Fruit fly (Drosophila melanogaster) whole organism, embryonic: ENCODE results near the gene CG9550.

Experiments used
- BEAF-32 ChIP-seq: fragments of 200-800 bp; sonication (Bioruptor generic); optimal IDR thresholded peaks from 3 replicates; lab custom pipeline; 2017; ENCODE audit warnings: missing biosample characterization, missing genetic modification characterization, mild to moderate bottlenecking, moderate library complexity, missing genetic modification reagents
- Bgb ChIP-seq: fragments of 200-800 bp; sonication (Bioruptor generic); IDR thresholded peaks from 2 replicates; pipeline ENCODE4 v1.3.6; 2022; ENCODE audit warnings: missing biosample characterization, missing genetic modification characterization; ENCODE audit not compliant: partially characterized antibody
- CG10267 ChIP-seq: fragments of 200-800 bp; sonication (Bioruptor generic); optimal IDR thresholded peaks from 2 replicates; lab custom pipeline; 2018; ENCODE audit warnings: missing biosample characterization, mild to moderate bottlenecking, missing genetic modification characterization, moderate library complexity
- CG13287 ChIP-seq: fragments of 200-800 bp; sonication (Bioruptor generic); IDR thresholded peaks from 2 replicates; pipeline ENCODE4 v1.3.6; 2022; ENCODE audit warnings: missing biosample characterization, missing genetic modification characterization; ENCODE audit not compliant: partially characterized antibody
- CG14710 ChIP-seq: fragments of 200-800 bp; sonication (Bioruptor generic); optimal IDR thresholded peaks from 3 replicates; lab custom pipeline; 2019; ENCODE audit warnings: missing biosample characterization, mild to moderate bottlenecking, missing genetic modification characterization, moderate library complexity
- CG15073 ChIP-seq: fragments of 200-800 bp; sonication (Bioruptor generic); optimal IDR thresholded peaks from 2 replicates; lab custom pipeline; 2016; ENCODE audit warnings: missing biosample characterization, missing genetic modification characterization
- CG1603 ChIP-seq: fragments of 200-800 bp; sonication (Bioruptor generic); optimal IDR thresholded peaks from 2 replicates; lab custom pipeline; 2019; ENCODE audit warnings: missing biosample characterization, mild to moderate bottlenecking, missing genetic modification characterization, moderate library complexity
- CG16813 ChIP-seq: fragments of 200-800 bp; sonication (Bioruptor generic); IDR thresholded peaks from 3 replicates; pipeline ENCODE4 v1.3.6; 2022; ENCODE audit warnings: missing biosample characterization, missing genetic modification characterization; ENCODE audit not compliant: partially characterized antibody
- CG2199 ChIP-seq: fragments of 200-800 bp; sonication (Bioruptor generic); IDR thresholded peaks from 3 replicates; pipeline ENCODE4 v1.3.6; 2022; ENCODE audit warnings: missing biosample characterization, missing genetic modification characterization
- CG30431 ChIP-seq: fragments of 200-800 bp; sonication (Bioruptor generic); optimal IDR thresholded peaks from 2 replicates; lab custom pipeline; 2017; ENCODE audit warnings: missing biosample characterization, missing genetic modification characterization
- CG33557 ChIP-seq: fragments of 200-800 bp; sonication (Bioruptor generic); optimal IDR thresholded peaks from 2 replicates; lab custom pipeline; 2019; ENCODE audit warnings: missing biosample characterization, mild to moderate bottlenecking, missing genetic modification characterization, moderate library complexity
- CG34422 ChIP-seq: fragments of 200-800 bp; sonication (Bioruptor generic); IDR thresholded peaks from 3 replicates; pipeline ENCODE4 v1.3.6; 2022; ENCODE audit warnings: missing biosample characterization, missing genetic modification characterization
- CG4617 ChIP-seq: fragments of 200-800 bp; sonication (Bioruptor generic); optimal IDR thresholded peaks from 3 replicates; lab custom pipeline; 2016; ENCODE audit warnings: missing biosample characterization, missing genetic modification characterization, borderline replicate concordance
- CG4854 ChIP-seq: fragments of 200-800 bp; sonication (Bioruptor generic); optimal IDR thresholded peaks from 2 replicates; lab custom pipeline; 2016; ENCODE audit warnings: missing biosample characterization, missing genetic modification characterization, inconsistent platforms
- CG6791 ChIP-seq: fragments of 200-800 bp; sonication (Bioruptor generic); IDR thresholded peaks from 3 replicates; pipeline ENCODE4 v1.3.6; 2022; ENCODE audit warnings: missing biosample characterization, missing genetic modification characterization; ENCODE audit not compliant: partially characterized antibody
- CG7963 ChIP-seq: fragments of 200-800 bp; sonication (Bioruptor generic); IDR thresholded peaks from 3 replicates; pipeline ENCODE4 v1.3.6; 2022; ENCODE audit warnings: missing biosample characterization, missing genetic modification characterization; ENCODE audit not compliant: partially characterized antibody
- Dll ChIP-seq: fragments of 200-800 bp; sonication (Bioruptor generic); IDR thresholded peaks from 4 replicates; pipeline ENCODE4 v1.3.6; 2022; ENCODE audit warnings: missing biosample characterization, missing genetic modification characterization; ENCODE audit not compliant: partially characterized antibody
- Dp ChIP-seq: fragments of 200-800 bp; sonication (Bioruptor generic); optimal IDR thresholded peaks from 2 replicates; lab custom pipeline; 2018; ENCODE audit warnings: missing biosample characterization, mild to moderate bottlenecking, missing genetic modification characterization, moderate library complexity
- E2f2 ChIP-seq: fragments of 200-800 bp; sonication (Bioruptor generic); IDR thresholded peaks from 2 replicates; pipeline ENCODE4 v1.3.6; 2022; ENCODE audit warnings: missing biosample characterization, missing genetic modification characterization
- Ets97D ChIP-seq: fragments of 200-800 bp; sonication (Bioruptor generic); optimal IDR thresholded peaks from 3 replicates; lab custom pipeline; 2016; ENCODE audit warnings: missing biosample characterization, missing genetic modification characterization
- HLH4C ChIP-seq: fragments of 200-800 bp; sonication (Bioruptor generic); IDR thresholded peaks from 3 replicates; pipeline ENCODE4 v1.3.6; 2022; ENCODE audit warnings: missing biosample characterization, missing genetic modification characterization; ENCODE audit not compliant: partially characterized antibody
- Hey ChIP-seq: fragments of 200-800 bp; sonication (Bioruptor generic); optimal IDR thresholded peaks from 3 replicates; lab custom pipeline; 2018; ENCODE audit warnings: missing biosample characterization, mild to moderate bottlenecking, missing genetic modification characterization
- HmgD ChIP-seq: fragments of 200-800 bp; sonication (Bioruptor generic); optimal IDR thresholded peaks from 3 replicates; lab custom pipeline; 2016; ENCODE audit warnings: missing biosample characterization, missing genetic modification characterization
- Lhr ChIP-seq: fragments of 200-800 bp; sonication (Bioruptor generic); optimal IDR thresholded peaks from 3 replicates; lab custom pipeline; 2017; ENCODE audit warnings: mild to moderate bottlenecking, missing biosample characterization, missing genetic modification reagents, missing genetic modification characterization
- MBD-R2 ChIP-seq: fragments of 200-800 bp; sonication (Bioruptor generic); IDR thresholded peaks from 2 replicates; pipeline ENCODE4 v1.3.6; 2022; ENCODE audit warnings: missing biosample characterization, missing genetic modification characterization
- MESR4 ChIP-seq: fragments of 200-800 bp; sonication (Bioruptor generic); optimal IDR thresholded peaks from 2 replicates; lab custom pipeline; 2018; ENCODE audit warnings: missing biosample characterization, mild to moderate bottlenecking, missing genetic modification characterization, moderate library complexity
- Med ChIP-seq: fragments of 200-800 bp; sonication (Bioruptor generic); peaks from one replicate; lab custom pipeline; 2016; ENCODE audit warnings: missing biosample characterization, missing genetic modification characterization, mild to moderate bottlenecking, inconsistent platforms, moderate library complexity
- Pdp1 ChIP-seq, 2 experiments: fragments of 200-800 bp; sonication (Bioruptor generic); optimal IDR thresholded peaks; 3 replicates each; lab custom pipeline; 2016; ENCODE audit warnings: missing biosample characterization in 2 of 2, missing genetic modification characterization in 2 of 2, mild to moderate bottlenecking in 1 of 2, moderate library complexity in 1 of 2
- Side ChIP-seq: fragments of 200-800 bp; sonication (Bioruptor generic); optimal IDR thresholded peaks from 2 replicates; lab custom pipeline; 2016; ENCODE audit warnings: missing biosample characterization, missing genetic modification characterization
- Sin3A ChIP-seq: fragments of >200 bp; optimal IDR thresholded peaks from 2 replicates; lab custom pipeline; 2018
- Sry-δ ChIP-seq: fragments of 200-800 bp; sonication (Bioruptor generic); optimal IDR thresholded peaks from 2 replicates; lab custom pipeline; 2016; ENCODE audit warnings: missing biosample characterization, missing genetic modification characterization
- YL-1 ChIP-seq: fragments of 200-800 bp; sonication (Bioruptor generic); optimal IDR thresholded peaks from 3 replicates; lab custom pipeline; 2017; ENCODE audit warnings: missing biosample characterization, mild to moderate bottlenecking, missing genetic modification characterization
- al ChIP-seq: fragments of 200-800 bp; sonication (Bioruptor generic); IDR thresholded peaks from 2 replicates; pipeline ENCODE4 v1.3.6; 2022; ENCODE audit warnings: missing biosample characterization, missing genetic modification characterization
- amos ChIP-seq: fragments of 200-800 bp; sonication (Bioruptor generic); IDR thresholded peaks from 2 replicates; pipeline ENCODE4 v1.3.6; 2022; ENCODE audit warnings: missing biosample characterization, missing genetic modification characterization; ENCODE audit not compliant: partially characterized antibody
- ash1 ChIP-seq: fragments of 200-800 bp; sonication (Bioruptor generic); optimal IDR thresholded peaks from 2 replicates; lab custom pipeline; 2018; ENCODE audit warnings: missing biosample characterization, mild to moderate bottlenecking, missing genetic modification characterization
- chinmo ChIP-seq: fragments of 200-800 bp; sonication (Bioruptor generic); IDR thresholded peaks from 4 replicates; pipeline ENCODE4 v1.3.6; 2022; ENCODE audit warnings: missing biosample characterization, missing genetic modification characterization; ENCODE audit not compliant: partially characterized antibody
- crc ChIP-seq: fragments of 200-800 bp; sonication (Bioruptor generic); optimal IDR thresholded peaks from 2 replicates; lab custom pipeline; 2016; ENCODE audit warnings: missing biosample characterization, missing genetic modification characterization
- lbe ChIP-seq: fragments of 200-800 bp; sonication (Bioruptor generic); optimal IDR thresholded peaks from 2 replicates; lab custom pipeline; 2016; ENCODE audit warnings: missing biosample characterization, mild to moderate bottlenecking, missing genetic modification characterization
- nerfin-2 ChIP-seq: fragments of 200-800 bp; sonication (Bioruptor generic); IDR thresholded peaks from 2 replicates; pipeline ENCODE4 v1.3.6; 2022; ENCODE audit warnings: missing biosample characterization, missing genetic modification characterization; ENCODE audit not compliant: partially characterized antibody
- phol ChIP-seq: fragments of 200-800 bp; sonication (Bioruptor generic); optimal IDR thresholded peaks from 3 replicates; lab custom pipeline; 2018; ENCODE audit warnings: missing biosample characterization, mild to moderate bottlenecking, missing genetic modification characterization, moderate library complexity
- pzg ChIP-seq: fragments of 200-800 bp; sonication (Bioruptor generic); optimal IDR thresholded peaks from 3 replicates; lab custom pipeline; 2018; ENCODE audit warnings: missing biosample characterization, mild to moderate bottlenecking, missing genetic modification characterization, moderate library complexity
- row ChIP-seq: fragments of 200-800 bp; sonication (Bioruptor generic); IDR thresholded peaks from 3 replicates; pipeline ENCODE4 v1.3.6; 2022; ENCODE audit warnings: missing biosample characterization, missing genetic modification characterization
- sens-2 ChIP-seq: fragments of 200-800 bp; sonication (Bioruptor generic); IDR thresholded peaks from 2 replicates; pipeline ENCODE4 v1.3.6; 2022; ENCODE audit warnings: missing biosample characterization, missing genetic modification characterization
- sna ChIP-seq: fragments of 200-800 bp; sonication (Bioruptor generic); IDR thresholded peaks from 2 replicates; pipeline ENCODE4 v1.3.6; 2022; ENCODE audit warnings: missing biosample characterization, missing genetic modification characterization; ENCODE audit not compliant: partially characterized antibody
- stwl ChIP-seq: fragments of 200-800 bp; sonication (Bioruptor generic); optimal IDR thresholded peaks from 3 replicates; lab custom pipeline; 2018; ENCODE audit warnings: missing biosample characterization, mild to moderate bottlenecking, missing genetic modification characterization, moderate library complexity
- sug ChIP-seq: fragments of 200-800 bp; optimal IDR thresholded peaks from 2 replicates; lab custom pipeline; 2019; ENCODE audit warnings: missing biosample characterization, mild to moderate bottlenecking, missing genetic modification characterization, moderate library complexity
- tgo ChIP-seq: fragments of 200-800 bp; sonication (Bioruptor generic); IDR thresholded peaks from 3 replicates; pipeline ENCODE4 v1.3.6; 2022; ENCODE audit warnings: missing biosample characterization, missing genetic modification characterization
- tna ChIP-seq: fragments of 200-800 bp; sonication (Bioruptor generic); IDR thresholded peaks from 2 replicates; pipeline ENCODE4 v1.3.6; 2022; ENCODE audit warnings: missing biosample characterization, missing genetic modification characterization; ENCODE audit not compliant: partially characterized antibody

CG9550 gene

DNA sequence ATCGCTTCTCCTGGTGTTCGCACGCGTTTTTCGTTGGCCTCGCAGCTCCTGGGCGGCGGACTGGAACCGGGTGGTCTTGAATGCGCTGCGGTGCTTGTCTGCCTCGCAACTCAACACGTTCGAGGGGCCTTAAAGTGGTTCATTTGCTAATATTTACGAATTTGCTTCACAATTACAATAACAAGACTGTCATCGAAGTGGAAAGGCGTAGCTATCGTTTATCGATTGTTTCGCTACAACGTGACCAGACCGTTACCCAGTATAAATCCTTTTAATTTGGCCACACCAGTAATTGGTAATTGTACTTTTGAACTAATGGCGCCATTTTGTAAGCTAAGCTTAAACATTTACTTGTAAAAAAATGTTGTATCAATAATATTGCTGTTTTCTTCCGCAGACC lies 20.1 kb upstream of the CG9550 start, which contains the start of gene CG9536:
Gene CG9536 (minus strand): TSS at position 223 of the 400 bp plus-strand sequence.
- TF ChIP-seq lbe (GFP tag; lab: Kevin White, UChicago) = no peak
- TF ChIP-seq MESR4 = peak; percentile 51
- no peak for TF ChIP-seq HmgD (GFP tag; lab: Kevin White, UChicago)
- no peak for TF ChIP-seq CG30431 (GFP tag; lab: Kevin White, UChicago)
- no peak for TF ChIP-seq al (GFP tag; lab: Robert Waterston, UW)
- TF ChIP-seq Bgb (GFP tag; lab: Robert Waterston, UW) = peak; percentile 62
- peak; percentile 73 for TF ChIP-seq stwl (tag; lab: Kevin White, UChicago)
- peak; percentile 91 for TF ChIP-seq E2f2 (GFP tag; lab: Robert Waterston, UW)
- TF ChIP-seq sna (GFP tag; lab: Robert Waterston, UW) = peak; percentile 52
- TF ChIP-seq Pdp1 (GFP tag; optimal IDR thresholded peaks at IDR 0.05; lab: Kevin White, UChicago) = peak in 1 of 2 experiments; percentile 20
- TF ChIP-seq sug (tag; lab: Kevin White, UChicago) = peak; percentile 15
- no peak for TF ChIP-seq crc
- TF ChIP-seq Hey (tag; lab: Kevin White, UChicago) = no peak
- TF ChIP-seq Dp = peak; percentile 89
- peak; percentile 51 for TF ChIP-seq CG1603 (tag; lab: Kevin White, UChicago)
- peak; percentile 48 for TF ChIP-seq Sry-δ (GFP tag; lab: Kevin White, UChicago)
- peak; percentile 5; the same call in 1 of the 3 replicates for TF ChIP-seq row (GFP tag; lab: Robert Waterston, UW)
- peak; percentile 17 for TF ChIP-seq CG14710 (tag; lab: Kevin White, UChicago)
- TF ChIP-seq CG4617 (GFP tag; lab: Kevin White, UChicago) = peak; percentile 40
- TF ChIP-seq MBD-R2 = peak; percentile 69
- no peak for TF ChIP-seq CG15073 (GFP tag; lab: Kevin White, UChicago)
- TF ChIP-seq HLH4C (GFP tag; lab: Robert Waterston, UW) = peak; percentile 66; the same call in 2 of the 3 replicates
- TF ChIP-seq CG34422 (GFP tag; lab: Robert Waterston, UW) = peak; percentile 19; the same call in 1 of the 3 replicates
- TF ChIP-seq nerfin-2 (GFP tag; lab: Robert Waterston, UW) = peak; percentile 58
- peak; percentile 27; the same call in 1 of the 3 replicates for TF ChIP-seq CG16813
- TF ChIP-seq CG33557 (GFP tag; lab: Kevin White, UChicago) = no peak
- 0 out of 4 replicates have a peak, but pooled peaks have one; percentile 5 for TF ChIP-seq chinmo
- 0 out of 3 replicates have a peak, but pooled peaks have one; percentile 20 for TF ChIP-seq CG7963 (GFP tag; lab: Robert Waterston, UW)
- TF ChIP-seq Side (GFP tag; lab: Kevin White, UChicago) = no peak
- peak; percentile 48 for TF ChIP-seq BEAF-32 (GFP tag; lab: Kevin White, UChicago)
- peak; percentile 4 for TF ChIP-seq Lhr (GFP tag; lab: Kevin White, UChicago)
- TF ChIP-seq Ets97D = peak; percentile 39
- TF ChIP-seq YL-1 = peak; percentile 82
- peak; percentile 71; the same call in 3 of the 4 replicates for TF ChIP-seq Dll (GFP tag; lab: Robert Waterston, UW)
- peak; percentile 4 for TF ChIP-seq Sin3A
- TF ChIP-seq tna (GFP tag; lab: Robert Waterston, UW) = no peak; the same call in 1 of the 2 replicates
- peak; percentile 82 for TF ChIP-seq phol (tag; lab: Kevin White, UChicago)
- no peak for TF ChIP-seq ash1
- peak; percentile 66 for TF ChIP-seq CG13287 (GFP tag; lab: Robert Waterston, UW)
- TF ChIP-seq amos (GFP tag; lab: Robert Waterston, UW) = peak; percentile 53; the same call in 1 of the 2 replicates
- no peak for TF ChIP-seq tgo (GFP tag; lab: Robert Waterston, UW)
- TF ChIP-seq CG10267 (tag; lab: Kevin White, UChicago) = peak; percentile 38
- peak; percentile 77 for TF ChIP-seq pzg (GFP tag; lab: Kevin White, UChicago)
- TF ChIP-seq CG2199 = no peak
- TF ChIP-seq CG6791 (GFP tag; lab: Robert Waterston, UW) = peak; percentile 24; the same call in 1 of the 3 replicates
- no peak for TF ChIP-seq CG4854 (GFP tag; lab: Kevin White, UChicago)
- peak; percentile 59 for TF ChIP-seq Med (GFP tag; lab: Kevin White, UChicago)
- no peak for TF ChIP-seq sens-2 (GFP tag; lab: Robert Waterston, UW)
